Fruit fly (Drosophila melanogaster) Kc167 (cell line): ENCODE data around the gene CG43402.

Experiments used
- h ChIP-seq: fragments of >200 bp; optimal IDR thresholded peaks from 3 replicates; lab custom pipeline; 2018; ENCODE audit warnings: missing external identifiers
- insv ChIP-seq: fragments of >200 bp; optimal IDR thresholded peaks from 3 replicates; lab custom pipeline; 2018; ENCODE audit warnings: missing external identifiers
- psq ChIP-seq: fragments of >200 bp; optimal IDR thresholded peaks from 2 replicates; lab custom pipeline; 2017; ENCODE audit warnings: missing external identifiers

DNA sequence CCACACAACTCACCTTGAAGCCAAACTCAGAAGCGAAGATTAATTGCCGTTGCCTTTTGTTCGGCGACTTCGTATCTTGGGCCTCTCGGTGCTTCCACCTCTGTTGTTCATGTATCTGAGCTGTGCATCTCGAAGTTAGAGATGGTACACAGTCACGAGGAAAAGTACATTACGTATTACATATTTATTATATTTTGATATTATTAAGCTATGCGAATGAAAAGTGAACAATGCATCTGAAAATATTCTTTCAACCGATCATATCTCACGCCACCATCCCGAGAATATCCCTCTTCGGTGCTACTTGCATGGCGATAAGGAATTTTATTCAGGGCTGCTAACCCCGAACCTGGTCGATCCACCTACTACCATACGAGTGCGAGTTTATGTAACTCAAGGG lies 2.6 kb downstream of the CG43402 start:
- TF ChIP-seq h: no peak
- TF ChIP-seq psq (lab: Kevin White, UChicago): no peak
- no peak for TF ChIP-seq insv (lab: Kevin White, UChicago)
